Worm (Caenorhabditis elegans) whole organism, young adult: ENCODE data around the gene sru-17.

Experiments
- F23B12.7 ChIP-seq: sonication (generic microtip); optimal IDR thresholded peaks from 2 replicates; lab custom pipeline; 2017; ENCODE audit warnings: missing genetic modification characterization, mild to moderate bottlenecking, missing compliant biosample characterization, antibody characterized with exemption, moderate library complexity; ENCODE audit not compliant: insufficient read depth
- F37B4.10 ChIP-seq: fragments of 200-800 bp; sonication (Bioruptor generic); IDR thresholded peaks from 2 replicates; pipeline ENCODE4 v1.3.6; 2022; ENCODE audit warnings: missing genetic modification characterization, missing compliant biosample characterization
- T07F8.4 ChIP-seq: sonication (generic microtip); optimal IDR thresholded peaks from 2 replicates; lab custom pipeline; 2016; ENCODE audit warnings: mild to moderate bottlenecking, missing genetic modification characterization, moderate library complexity, missing compliant biosample characterization
- attf-6 ChIP-seq: fragments of 200-800 bp; sonication (Bioruptor generic); IDR thresholded peaks from 2 replicates; pipeline ENCODE4 v1.3.6; 2022; ENCODE audit warnings: missing genetic modification reagents, missing genetic modification characterization, missing compliant biosample characterization
- ceh-27 ChIP-seq: fragments of 200-800 bp; sonication (Bioruptor generic); optimal IDR thresholded peaks from 2 replicates; lab custom pipeline; 2018; ENCODE audit warnings: mild to moderate bottlenecking, missing genetic modification characterization, moderate library complexity, missing compliant biosample characterization
- ceh-40 ChIP-seq: fragments of 200-800 bp; sonication (Bioruptor generic); IDR thresholded peaks from 2 replicates; pipeline ENCODE4 v1.3.6; 2022; ENCODE audit warnings: missing genetic modification characterization, missing compliant biosample characterization
- hlh-12 ChIP-seq: sonication (generic microtip); optimal IDR thresholded peaks from 2 replicates; lab custom pipeline; 2016; ENCODE audit warnings: missing genetic modification characterization, missing compliant biosample characterization
- hmg-1.2 ChIP-seq: fragments of 200-800 bp; sonication (Bioruptor generic); IDR thresholded peaks from 2 replicates; pipeline ENCODE4 v1.3.6; 2022; ENCODE audit warnings: missing genetic modification reagents, missing genetic modification characterization, missing compliant biosample characterization
- lin-26 ChIP-seq: fragments of 200-800 bp; sonication (Bioruptor generic); IDR thresholded peaks from 2 replicates; pipeline ENCODE4 v1.3.6; 2022; ENCODE audit warnings: missing genetic modification reagents, missing genetic modification characterization, missing compliant biosample characterization
- nhr-179 ChIP-seq: sonication (generic microtip); optimal IDR thresholded peaks from 2 replicates; lab custom pipeline; 2016; ENCODE audit warnings: mild to moderate bottlenecking, missing genetic modification characterization, missing compliant biosample characterization
- nhr-90 ChIP-seq: sonication (generic microtip); optimal IDR thresholded peaks from 2 replicates; lab custom pipeline; 2016; ENCODE audit warnings: missing genotype, mild to moderate bottlenecking, missing genetic modification characterization, missing compliant biosample characterization
- pbrm-1 ChIP-seq: fragments of 200-800 bp; sonication (Bioruptor generic); IDR thresholded peaks from 2 replicates; pipeline ENCODE4 v1.3.6; 2022; ENCODE audit warnings: missing genetic modification reagents, missing genetic modification characterization, missing compliant biosample characterization
- snpc-4 ChIP-seq, 5 experiments: fragments of 150-350 bp in 1 of 5; sonication (generic microtip) in 4 of 5; optimal IDR thresholded peaks; 2 replicates each; lab custom pipeline; 2014 to 2018; ENCODE audit warnings: missing genetic modification characterization in 5 of 5, missing biosample characterization in 3 of 5, antibody characterized with exemption in 2 of 5, mild to moderate bottlenecking in 2 of 5, missing compliant biosample characterization in 2 of 5, missing genotype in 2 of 5, moderate library complexity in 2 of 5, missing genetic modification reagents in 1 of 5
- ztf-25 ChIP-seq: fragments of 200-800 bp; sonication (Bioruptor generic); IDR thresholded peaks from 2 replicates; pipeline ENCODE4 v1.3.6; 2022; ENCODE audit warnings: missing genetic modification reagents, missing genetic modification characterization, missing compliant biosample characterization

- TF ChIP-seq pbrm-1 (GFP tag; lab: Robert Waterston, UW) (no peak), hlh-12 (no peak), hmg-1.2 (GFP tag; lab: Robert Waterston, UW) (no peak), ztf-25 (no peak), lin-26 (no peak), attf-6 (no peak), F37B4.10 (GFP tag; lab: Robert Waterston, UW) (no peak), nhr-90 (tag; lab: Kevin White, UChicago) (no peak), nhr-179 (no peak), snpc-4 (GFP tag; optimal IDR thresholded peaks at IDR 0.05; lab: Kevin White, UChicago) (no peak), snpc-4 (tag; optimal IDR thresholded peaks at IDR 0.05; lab: Kevin White, UChicago) (no peak), T07F8.4 (tag; lab: Kevin White, UChicago) (no peak), F23B12.7 (tag; lab: Kevin White, UChicago) (no peak), ceh-27 (GFP tag; lab: Kevin White, UChicago) (no peak), ceh-40 (no peak)
These were observed 3.5 kb upstream of the sru-17 start, which contains the start of gene sru-18 for ce11 chrIV:12501956-12502355.
